Worm (Caenorhabditis elegans) whole organism, late embryonic: ENCODE data around the gene ZK1248.15.

Experiments
- T23F11.4 ChIP-seq: fragments of 200-800 bp; sonication (Bioruptor generic); optimal IDR thresholded peaks from 2 replicates; lab custom pipeline; 2018; ENCODE audit warnings: mild to moderate bottlenecking, missing genetic modification characterization, missing compliant biosample characterization
- pros-1 ChIP-seq: fragments of 150-350 bp; optimal IDR thresholded peaks from 2 replicates; lab custom pipeline; 2014; ENCODE audit warnings: missing biosample characterization, missing genetic modification reagents, missing genetic modification characterization

DNA sequence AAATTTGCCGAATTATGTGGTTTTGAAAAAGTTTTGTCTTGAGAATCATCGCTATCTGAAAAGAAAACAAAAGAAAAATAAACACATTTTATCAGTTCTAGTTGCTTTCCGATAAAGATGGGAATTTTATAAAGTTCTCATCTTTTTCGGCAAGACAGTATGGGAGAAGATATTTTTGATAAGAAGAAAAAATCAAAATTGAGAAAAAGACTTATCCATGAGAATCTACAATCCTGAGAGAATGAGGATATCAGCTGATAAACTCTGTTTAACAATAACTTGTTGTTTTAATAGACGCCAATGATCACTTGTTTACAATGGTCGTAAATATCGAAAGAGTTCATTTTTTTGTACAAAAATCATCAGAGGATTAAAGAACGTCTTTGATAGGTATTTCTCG lies 37.7 kb upstream of the ZK1248.15 start, which contains the start of gene F55C12.6:
- no peak for TF ChIP-seq T23F11.4 (GFP tag; lab: Kevin White, UChicago)
- no peak for TF ChIP-seq pros-1 (tag; lab: Kevin White, UChicago)
